Fruit fly (Drosophila melanogaster): ENCODE data around the gene CG13358.

Gene CG13358

DNA sequence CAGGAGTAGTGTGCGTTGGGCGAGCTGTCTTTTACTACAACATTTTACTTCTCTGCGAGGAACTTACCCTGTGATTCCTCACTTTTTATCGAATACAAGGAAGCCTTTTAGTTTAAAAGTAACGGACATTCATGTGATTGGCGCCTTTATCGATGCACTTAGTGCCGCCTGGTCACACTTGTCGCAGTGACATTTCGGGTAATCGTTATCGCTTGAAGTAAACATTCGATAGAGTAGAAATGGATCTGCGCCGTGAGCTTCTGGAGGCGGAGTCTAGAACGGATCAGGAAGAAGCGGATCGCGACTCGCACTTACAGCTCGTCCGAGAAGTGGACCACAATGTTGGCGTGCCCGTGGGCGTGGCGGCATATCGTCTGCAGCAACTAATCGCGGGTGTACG is 11.8 kb downstream of the CG13358 start, which contains the start of gene CG16989 (continued):
- peak; percentile 17 for TF ChIP-seq phol (tag; optimal IDR thresholded peaks at IDR 0.05)
- TF ChIP-seq CG17568 (GFP tag; optimal IDR thresholded peaks at IDR 0.05), result no peak
- no peak for TF ChIP-seq tgo (GFP tag; IDR thresholded peaks at IDR 0.05)
- no peak for TF ChIP-seq CG9609 (GFP tag; optimal IDR thresholded peaks at IDR 0.05)
- TF ChIP-seq CG31365 (tag; optimal IDR thresholded peaks at IDR 0.05), result no peak
- TF ChIP-seq Dad (GFP tag; optimal IDR thresholded peaks at IDR 0.05), result no peak
- no peak for TF ChIP-seq kah (GFP tag; optimal IDR thresholded peaks at IDR 0.05)
- TF ChIP-seq Vsx1 (GFP tag; optimal IDR thresholded peaks at IDR 0.05), result no peak
- TF ChIP-seq cad (GFP tag; optimal IDR thresholded peaks at IDR 0.05), result no peak
- no peak for TF ChIP-seq ato (GFP tag; IDR thresholded peaks at IDR 0.05; ENCODE audit: partially characterized antibody)
- no peak for TF ChIP-seq CkIIα-i1 (GFP tag; IDR thresholded peaks at IDR 0.05)
- TF ChIP-seq CG17359 (tag; optimal IDR thresholded peaks at IDR 0.05), result no peak
- TF ChIP-seq CG4360 (GFP tag; IDR thresholded peaks at IDR 0.05), result no peak
- no peak for TF ChIP-seq Taf1 (GFP tag; IDR thresholded peaks at IDR 0.05)
- TF ChIP-seq so (GFP tag; IDR thresholded peaks at IDR 0.05), result no peak
- TF ChIP-seq pros (GFP tag; optimal IDR thresholded peaks at IDR 0.05), result no peak
- TF ChIP-seq CG5180 (GFP tag; optimal IDR thresholded peaks at IDR 0.05), result no peak
- no peak for TF ChIP-seq disco-r (GFP tag; optimal IDR thresholded peaks at IDR 0.05)
- no peak for TF ChIP-seq trh (GFP tag; optimal IDR thresholded peaks at IDR 0.05)
- peak; percentile 67; the same call in 2 of the 3 replicates for TF ChIP-seq Opbp (GFP tag; IDR thresholded peaks at IDR 0.05; ENCODE audit: partially characterized antibody)
- TF ChIP-seq Dp (GFP tag; optimal IDR thresholded peaks at IDR 0.05), result peak; percentile 87
- no peak for TF ChIP-seq dimm (GFP tag; IDR thresholded peaks at IDR 0.05)
- TF ChIP-seq pfk (GFP tag; optimal IDR thresholded peaks at IDR 0.05), result no peak
- peak; percentile 33; the same call in 1 of the 3 replicates for TF ChIP-seq knrl (GFP tag; IDR thresholded peaks at IDR 0.05; ENCODE audit: partially characterized antibody)
- no peak for TF ChIP-seq Adf1 (GFP tag; IDR thresholded peaks at IDR 0.05)
- no peak for TF ChIP-seq CG17912 (GFP tag; optimal IDR thresholded peaks at IDR 0.05)
- no peak for TF ChIP-seq al (GFP tag; IDR thresholded peaks at IDR 0.05)
- no peak for TF ChIP-seq ac (GFP tag; optimal IDR thresholded peaks at IDR 0.05)
- no peak for TF ChIP-seq Hr39 (optimal IDR thresholded peaks at IDR 0.05)
- no peak for TF ChIP-seq CG4404 (GFP tag; IDR thresholded peaks at IDR 0.05)
- TF ChIP-seq row (GFP tag; IDR thresholded peaks at IDR 0.05), result 0 out of 3 replicates have a peak, but pooled peaks have one; percentile 11
- no peak for TF ChIP-seq twi (tag; optimal IDR thresholded peaks at IDR 0.05)
- no peak for TF ChIP-seq en (GFP tag; optimal IDR thresholded peaks at IDR 0.05)
- no peak for TF ChIP-seq CG9932 (GFP tag; IDR thresholded peaks at IDR 0.05)
- no peak for TF ChIP-seq bcd (GFP tag; optimal IDR thresholded peaks at IDR 0.05)
- peak; percentile 80 for TF ChIP-seq CG9797 (GFP tag; optimal IDR thresholded peaks at IDR 0.05)
- TF ChIP-seq ewg (GFP tag; optimal IDR thresholded peaks at IDR 0.05), result no peak
- TF ChIP-seq CG14710 (tag; optimal IDR thresholded peaks at IDR 0.05), result peak; percentile 31
- TF ChIP-seq kay (GFP tag; optimal IDR thresholded peaks at IDR 0.05), result no peak

DNA sequence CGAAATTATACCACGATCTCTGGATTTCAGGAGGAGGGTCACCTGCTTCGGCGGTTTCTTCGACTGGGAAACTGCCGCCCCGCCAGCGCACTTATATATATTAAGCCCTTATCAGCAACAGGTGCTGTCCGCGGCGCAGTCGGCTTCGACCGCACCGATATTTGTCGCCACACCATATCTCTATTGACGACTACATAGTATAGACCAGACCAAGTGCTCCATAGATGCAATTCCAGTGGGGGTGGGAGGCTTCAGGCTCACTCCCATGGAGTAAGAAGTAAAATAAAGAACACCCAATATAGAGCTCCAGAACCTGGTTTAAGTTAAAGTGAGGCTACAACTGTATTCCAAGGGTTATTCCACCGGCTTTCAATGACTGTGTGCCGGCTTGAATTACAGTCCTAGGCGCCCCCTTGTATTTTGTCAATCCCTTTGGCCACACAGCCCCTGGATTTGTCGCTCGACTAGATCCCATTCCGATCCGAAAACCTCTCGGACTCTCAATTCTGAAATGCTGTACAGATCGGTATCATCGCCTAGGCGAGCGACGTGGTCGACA is 14.6 kb downstream of the CG13358 start, which contains the start of gene CG13360:
Gene CG13360, minus strand, starts transcription at position 51 of the 559 bp plus-strand sequence.
- TF ChIP-seq CG6175 (GFP tag; IDR thresholded peaks at IDR 0.05) (no peak), CG9215 (GFP tag; IDR thresholded peaks at IDR 0.05) (no peak), NfI (GFP tag; optimal IDR thresholded peaks at IDR 0.05) (no peak), Myb (GFP tag; optimal IDR thresholded peaks at IDR 0.05) (no peak)

All from whole organism, embryonic.